Worm (Caenorhabditis elegans) whole organism, L3 larva: ENCODE measurements around the gene C18H9.1.

ENCODE experiments used
- lin-39 ChIP-seq: fragments of 150-350 bp; optimal IDR thresholded peaks from 2 replicates; lab custom pipeline; 2018; ENCODE audit warnings: missing biosample characterization, missing genetic modification reagents, missing genetic modification characterization
- unc-39 ChIP-seq: sonication (generic microtip); optimal IDR thresholded peaks from 4 replicates; lab custom pipeline; 2017; ENCODE audit warnings: missing biosample characterization, missing genetic modification characterization

DNA sequence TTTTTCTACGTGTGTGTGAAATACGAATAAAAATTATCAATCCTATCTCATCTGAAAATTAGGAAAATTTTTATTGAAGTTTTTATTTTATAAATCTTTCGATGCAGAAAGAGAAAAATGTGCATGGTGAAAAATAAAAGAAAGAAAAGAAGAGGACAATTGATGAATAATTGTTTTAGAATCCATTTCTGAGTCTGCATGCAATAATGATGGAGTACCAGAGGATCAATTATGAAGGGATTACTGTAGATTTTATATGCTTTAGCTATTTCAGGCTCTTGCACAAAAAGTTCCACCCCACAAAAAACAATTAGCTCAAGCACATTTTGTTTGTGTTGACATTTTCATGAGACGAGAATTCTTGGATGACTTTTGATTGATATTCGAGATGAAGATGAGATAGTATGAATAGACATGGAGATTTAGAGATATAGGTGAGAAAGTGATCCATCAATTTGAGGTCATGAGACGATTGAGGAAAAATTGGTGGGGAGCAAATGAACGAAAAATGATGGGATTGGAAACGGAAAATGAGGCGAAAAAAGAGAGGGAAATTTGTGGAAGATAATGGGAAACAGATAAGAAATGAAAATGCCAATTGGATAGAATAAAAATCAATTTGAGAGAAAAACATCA lies 6.8 kb downstream of the C18H9.1 start, which contains the start of gene rpy-1:
- TF ChIP-seq unc-39 (tag; lab: Kevin White, UChicago) (no peak), lin-39 (peak; percentile 46)
